Fruit fly (Drosophila melanogaster): ENCODE results near the gene Nbr.
A peak's percentile ranks its signal among the peaks of the same experiment; 100 is the strongest.

Gene Nbr

dm6 chr2L:21142972-21143385, 19.9 kb downstream of the Nbr start, which contains the start of gene pths (continued):
- no peak for TF ChIP-seq gsb-n (tag; optimal IDR thresholded peaks at IDR 0.05)
- TF ChIP-seq CG18262 (tag; optimal IDR thresholded peaks at IDR 0.05) = no peak
- TF ChIP-seq wdn (GFP tag; IDR thresholded peaks at IDR 0.05) = no peak
- peak; percentile 36; the same call in 1 of the 2 replicates for TF ChIP-seq Xrp1 (GFP tag; IDR thresholded peaks at IDR 0.05)
- peak; percentile 57 to 62 for TF ChIP-seq Pdp1 (GFP tag; optimal IDR thresholded peaks at IDR 0.05)
- TF ChIP-seq slbo (GFP tag; IDR thresholded peaks at IDR 0.05) = peak; percentile 75
- TF ChIP-seq CG30020 (tag; optimal IDR thresholded peaks at IDR 0.05) = peak; percentile 98
- TF ChIP-seq sim (GFP tag; IDR thresholded peaks at IDR 0.05) = no peak
- TF ChIP-seq Hmx (GFP tag; optimal IDR thresholded peaks at IDR 0.05) = no peak
- TF ChIP-seq bowl (GFP tag; IDR thresholded peaks at IDR 0.05) = no peak
- TF ChIP-seq Fer3 (tag; optimal IDR thresholded peaks at IDR 0.05) = peak; percentile 44
- TF ChIP-seq Bdp1 (GFP tag; optimal IDR thresholded peaks at IDR 0.05) = no peak
- TF ChIP-seq h (optimal IDR thresholded peaks at IDR 0.05) = no peak
- no peak for TF ChIP-seq Neu2 (GFP tag; optimal IDR thresholded peaks at IDR 0.05; ENCODE audit: borderline replicate concordance)
- peak; percentile 89 for TF ChIP-seq CG6791 (GFP tag; IDR thresholded peaks at IDR 0.05; ENCODE audit: partially characterized antibody)
- TF ChIP-seq CG13123 (GFP tag; optimal IDR thresholded peaks at IDR 0.05) = peak; percentile 22
- peak; percentile 35 for TF ChIP-seq pum (GFP tag; optimal IDR thresholded peaks at IDR 0.05)
- TF ChIP-seq CG32532 (GFP tag; IDR thresholded peaks at IDR 0.05) = peak; percentile 65
- peak; percentile 14 for TF ChIP-seq CG16815 (GFP tag; optimal IDR thresholded peaks at IDR 0.05)
- no peak for TF ChIP-seq CG9215 (GFP tag; IDR thresholded peaks at IDR 0.05)
- TF ChIP-seq Dip3 (GFP tag; optimal IDR thresholded peaks at IDR 0.05) = peak; percentile 41
- TF ChIP-seq row (GFP tag; IDR thresholded peaks at IDR 0.05) = peak; percentile 92
- TF ChIP-seq CG3995 (GFP tag; optimal IDR thresholded peaks at IDR 0.05) = peak; percentile 33
- no peak for TF ChIP-seq CG30431 (GFP tag; optimal IDR thresholded peaks at IDR 0.05)
- TF ChIP-seq CG17186 (GFP tag; optimal IDR thresholded peaks at IDR 0.05) = peak; percentile 65
- no peak for TF ChIP-seq CG16863 (GFP tag; optimal IDR thresholded peaks at IDR 0.05)
- peak; percentile 61 for TF ChIP-seq ind (GFP tag; optimal IDR thresholded peaks at IDR 0.05)
- peak; percentile 38 for TF ChIP-seq Camta (GFP tag; optimal IDR thresholded peaks at IDR 0.05)
- peak; percentile 56 for TF ChIP-seq CG1602 (GFP tag; optimal IDR thresholded peaks at IDR 0.05)
- no peak for TF ChIP-seq Gug (GFP tag; IDR thresholded peaks at IDR 0.05)
- 0 out of 2 replicates have a peak, but pooled peaks have one; percentile 4 for TF ChIP-seq HLH3B (GFP tag; IDR thresholded peaks at IDR 0.05)
- no peak for TF ChIP-seq Fer2 (tag; optimal IDR thresholded peaks at IDR 0.05)
- TF ChIP-seq CG17829 (tag; optimal IDR thresholded peaks at IDR 0.05) = peak; percentile 39
- TF ChIP-seq hbn (GFP tag; IDR thresholded peaks at IDR 0.05; ENCODE audit: partially characterized antibody) = peak; percentile 79
- TF ChIP-seq CG8388 (GFP tag; optimal IDR thresholded peaks at IDR 0.05) = no peak
- peak; percentile 40 for TF ChIP-seq Antp (GFP tag; optimal IDR thresholded peaks at IDR 0.05)
- no peak for TF ChIP-seq Bteb2 (GFP tag; optimal IDR thresholded peaks at IDR 0.05)
- no peak for TF ChIP-seq prd (optimal IDR thresholded peaks at IDR 0.05)
- peak; percentile 75 for TF ChIP-seq prd (GFP tag; IDR thresholded peaks at IDR 0.05)
- peak; percentile 65 for TF ChIP-seq Hmr (GFP tag; optimal IDR thresholded peaks at IDR 0.05)
- TF ChIP-seq nerfin-1 (tag; optimal IDR thresholded peaks at IDR 0.05) = no peak
- TF ChIP-seq usp (GFP tag; optimal IDR thresholded peaks at IDR 0.05) = no peak
- no peak for TF ChIP-seq MTF-1 (GFP tag; optimal IDR thresholded peaks at IDR 0.05; ENCODE audit: borderline replicate concordance)
- TF ChIP-seq Scr (GFP tag; IDR thresholded peaks at IDR 0.05; ENCODE audit: partially characterized antibody) = peak; percentile 77
- peak; percentile 76 for TF ChIP-seq nmo (GFP tag; optimal IDR thresholded peaks at IDR 0.05)
- TF ChIP-seq wor (GFP tag; IDR thresholded peaks at IDR 0.05) = no peak
- TF ChIP-seq CG18476 (GFP tag; optimal IDR thresholded peaks at IDR 0.05) = no peak
- TF ChIP-seq CG7357 (GFP tag; IDR thresholded peaks at IDR 0.05) = peak; percentile 100
- TF ChIP-seq CG32772 (GFP tag; IDR thresholded peaks at IDR 0.05) = no peak
- peak; percentile 38 for TF ChIP-seq CG7786 (GFP tag; optimal IDR thresholded peaks at IDR 0.05)
- TF ChIP-seq jing (GFP tag; optimal IDR thresholded peaks at IDR 0.05) = no peak
- TF ChIP-seq Sox102F (GFP tag; optimal IDR thresholded peaks at IDR 0.05) = no peak
